Worm (Caenorhabditis elegans) whole organism, L1 larva: ENCODE data around the gene sri-1.

Experiments used
- C34B4.2 ChIP-seq: sonication (generic microtip); optimal IDR thresholded peaks from 2 replicates; lab custom pipeline; 2017; ENCODE audit warnings: mild to moderate bottlenecking, missing genetic modification characterization, missing compliant biosample characterization
- aha-1 ChIP-seq: fragments of 150-350 bp; optimal IDR thresholded peaks from 2 replicates; lab custom pipeline; 2014; ENCODE audit warnings: missing biosample characterization, missing genetic modification characterization
- ceh-82 ChIP-seq, 3 experiments: fragments of 150-350 bp in 1 of 3; sonication (generic microtip) in 2 of 3; optimal IDR thresholded peaks; 2 replicates each; lab custom pipeline; 2014 to 2017; ENCODE audit warnings: missing biosample characterization in 3 of 3, missing genetic modification characterization in 3 of 3
- elt-3 ChIP-seq, 6 experiments: fragments of 150-350 bp in 1 of 6; sonication (generic microtip); optimal IDR thresholded peaks; 2 replicates each; lab custom pipeline; 2017 to 2018; ENCODE audit warnings: missing biosample characterization in 6 of 6, missing genetic modification characterization in 6 of 6, inconsistent platforms in 1 of 6
- grh-1 ChIP-seq: fragments of 200-800 bp; sonication (Bioruptor generic); IDR thresholded peaks from 2 replicates; pipeline ENCODE4 v1.3.6; 2022; ENCODE audit warnings: missing genetic modification reagents, missing genetic modification characterization, missing compliant biosample characterization
- lsy-2 ChIP-seq, 2 experiments: fragments of 150-350 bp; optimal IDR thresholded peaks; 2 replicates each; lab custom pipeline; 2014; ENCODE audit warnings: missing biosample characterization in 2 of 2, missing genetic modification characterization in 2 of 2
- nhr-90 ChIP-seq: sonication (generic microtip); optimal IDR thresholded peaks from 2 replicates; lab custom pipeline; 2016; ENCODE audit warnings: mild to moderate bottlenecking, missing genetic modification characterization, missing compliant biosample characterization; ENCODE audit not compliant: poor library complexity
- rnt-1 ChIP-seq: sonication (generic microtip); optimal IDR thresholded peaks from 2 replicates; lab custom pipeline; 2016; ENCODE audit warnings: mild to moderate bottlenecking, missing genetic modification characterization, moderate library complexity, missing compliant biosample characterization
- skn-1 ChIP-seq: fragments of 150-350 bp; optimal IDR thresholded peaks from 2 replicates; lab custom pipeline; 2014; ENCODE audit warnings: missing biosample characterization, missing genetic modification characterization
- sptf-1 ChIP-seq: fragments of 150-350 bp; optimal IDR thresholded peaks from 2 replicates; lab custom pipeline; 2014; ENCODE audit warnings: missing biosample characterization, missing genetic modification characterization
- vab-15 ChIP-seq: sonication (generic microtip); optimal IDR thresholded peaks from 2 replicates; lab custom pipeline; 2017; ENCODE audit warnings: missing genotype, mild to moderate bottlenecking, missing genetic modification characterization, missing compliant biosample characterization

DNA sequence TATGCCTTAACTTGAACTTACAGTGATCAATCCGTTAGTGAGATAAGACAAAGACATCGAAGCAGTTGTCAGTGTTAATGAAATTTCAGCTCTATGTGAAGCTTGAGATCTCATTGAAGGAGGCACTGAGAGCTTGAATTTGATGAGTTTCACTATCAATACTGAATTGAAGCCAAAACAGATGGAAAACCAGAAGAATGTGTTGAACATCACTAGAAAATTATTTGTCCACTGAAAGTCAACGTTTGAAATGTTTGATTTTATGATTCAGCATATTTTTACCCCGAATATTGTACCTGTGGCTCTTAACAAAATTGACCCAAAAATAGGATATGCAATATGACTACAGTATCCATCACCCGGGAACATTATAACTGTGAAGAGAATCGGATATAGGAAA lies 3.4 kb upstream of the sri-1 start:
- TF ChIP-seq ceh-82 (tag; optimal IDR thresholded peaks at IDR 0.05; lab: Kevin White, UChicago) (no peak), grh-1 (no peak), rnt-1 (tag; lab: Kevin White, UChicago) (no peak), nhr-90 (no peak), lsy-2 (tag; optimal IDR thresholded peaks at IDR 0.05; lab: Kevin White, UChicago) (no peak), sptf-1 (no peak), C34B4.2 (tag; lab: Kevin White, UChicago) (no peak), skn-1 (tag; lab: Kevin White, UChicago) (no peak), elt-3 (tag; optimal IDR thresholded peaks at IDR 0.05; lab: Kevin White, UChicago) (no peak), vab-15 (tag; lab: Kevin White, UChicago) (no peak), aha-1 (no peak)
